Worm (Caenorhabditis elegans): ENCODE measurements around the gene srx-110.

- TF ChIP-seq nhr-237 (tag; optimal IDR thresholded peaks at IDR 0.05) (no peak), ceh-28 (tag; optimal IDR thresholded peaks at IDR 0.05) (no peak), ztf-4 (tag; optimal IDR thresholded peaks at IDR 0.05) (no peak), elt-3 (tag; optimal IDR thresholded peaks at IDR 0.05) (no peak), unc-39 (tag; optimal IDR thresholded peaks at IDR 0.05) (no peak), lin-15B (tag; optimal IDR thresholded peaks at IDR 0.05) (no peak)
These were observed 27.8 kb upstream of the srx-110 start, which contains the start of gene F19B10.10 for ce11 chrII:3681365-3682083.
